Worm (Caenorhabditis elegans) whole organism, L3 larva: ENCODE data around the gene C13C4.8.

Experiments used
- R02D3.7 ChIP-seq: fragments of 150-350 bp; optimal IDR thresholded peaks from 2 replicates; lab custom pipeline; 2014; ENCODE audit warnings: missing biosample characterization, missing genetic modification characterization
- ZK546.5 ChIP-seq: sonication (generic microtip); optimal IDR thresholded peaks from 2 replicates; lab custom pipeline; 2017; ENCODE audit warnings: missing biosample characterization, missing genetic modification characterization
- ama-1 ChIP-seq: fragments of 150-350 bp; optimal IDR thresholded peaks from 2 replicates; lab custom pipeline; 2018
- ceh-16 ChIP-seq: sonication (generic microtip); optimal IDR thresholded peaks from 2 replicates; lab custom pipeline; 2017; ENCODE audit warnings: missing biosample characterization, missing genetic modification characterization
- ceh-28 ChIP-seq: fragments of 150-350 bp; optimal IDR thresholded peaks from 2 replicates; lab custom pipeline; 2014; ENCODE audit warnings: missing biosample characterization, missing genetic modification reagents, missing genetic modification characterization
- ceh-82 ChIP-seq: fragments of 150-350 bp; optimal IDR thresholded peaks from 2 replicates; lab custom pipeline; 2014; ENCODE audit warnings: missing biosample characterization, missing genetic modification characterization
- daf-12 ChIP-seq: fragments of 150-350 bp; optimal IDR thresholded peaks from 2 replicates; lab custom pipeline; 2014; ENCODE audit warnings: missing biosample characterization, missing genetic modification reagents, missing genetic modification characterization
- egl-5 ChIP-seq: fragments of 150-350 bp; optimal IDR thresholded peaks from 2 replicates; lab custom pipeline; 2017; ENCODE audit warnings: missing biosample characterization, missing genetic modification reagents, missing genetic modification characterization, inconsistent platforms
- elt-1 ChIP-seq: fragments of 150-350 bp; optimal IDR thresholded peaks from 2 replicates; lab custom pipeline; 2014; ENCODE audit warnings: missing biosample characterization, missing genetic modification characterization
- elt-2 ChIP-seq: sonication (generic microtip); optimal IDR thresholded peaks from 2 replicates; lab custom pipeline; 2016; ENCODE audit warnings: missing genetic modification reagents, mild to moderate bottlenecking, missing genetic modification characterization, missing compliant biosample characterization
- eor-1 ChIP-seq, 2 experiments: fragments of 150-350 bp; optimal IDR thresholded peaks; 2 replicates each; lab custom pipeline; 2014 to 2018; ENCODE audit warnings: missing biosample characterization in 2 of 2, missing genetic modification characterization in 2 of 2
- fkh-10 ChIP-seq: sonication (generic microtip); optimal IDR thresholded peaks from 2 replicates; lab custom pipeline; 2017; ENCODE audit warnings: missing biosample characterization, missing genetic modification reagents, missing genetic modification characterization
- fkh-2 ChIP-seq: fragments of 150-350 bp; optimal IDR thresholded peaks from 2 replicates; lab custom pipeline; 2014; ENCODE audit warnings: missing biosample characterization, missing genetic modification reagents, missing genetic modification characterization
- fos-1 ChIP-seq: fragments of 150-350 bp; optimal IDR thresholded peaks from 2 replicates; lab custom pipeline; 2014; ENCODE audit warnings: missing biosample characterization, missing genetic modification characterization
- hmg-11 ChIP-seq: sonication (generic microtip); optimal IDR thresholded peaks from 2 replicates; lab custom pipeline; 2016; ENCODE audit warnings: missing genetic modification characterization, missing compliant biosample characterization
- jun-1 ChIP-seq: fragments of 150-350 bp; optimal IDR thresholded peaks from 2 replicates; lab custom pipeline; 2014; ENCODE audit warnings: missing biosample characterization, missing genetic modification reagents, missing genetic modification characterization
- lin-15B ChIP-seq: fragments of 150-350 bp; optimal IDR thresholded peaks from 2 replicates; lab custom pipeline; 2014; ENCODE audit warnings: missing biosample characterization, missing genetic modification characterization
- lin-39 ChIP-seq: fragments of 150-350 bp; optimal IDR thresholded peaks from 2 replicates; lab custom pipeline; 2018; ENCODE audit warnings: missing biosample characterization, missing genetic modification reagents, missing genetic modification characterization
- lsy-12 ChIP-seq: sonication (generic microtip); optimal IDR thresholded peaks from 2 replicates; lab custom pipeline; 2016; ENCODE audit warnings: mild to moderate bottlenecking, missing genetic modification characterization, missing compliant biosample characterization
- nfya-1 ChIP-seq: sonication (generic microtip); optimal IDR thresholded peaks from 2 replicates; lab custom pipeline; 2017; ENCODE audit warnings: missing genetic modification characterization, mild to moderate bottlenecking, missing compliant biosample characterization, antibody characterized with exemption, moderate library complexity; ENCODE audit not compliant: insufficient read depth
- nhr-12 ChIP-seq: fragments of 150-350 bp; optimal IDR thresholded peaks from 2 replicates; lab custom pipeline; 2014; ENCODE audit warnings: missing biosample characterization, missing genetic modification characterization
- nhr-23 ChIP-seq: fragments of 150-350 bp; optimal IDR thresholded peaks from 2 replicates; lab custom pipeline; 2014; ENCODE audit warnings: missing biosample characterization, missing genetic modification reagents, missing genetic modification characterization
- nhr-237 ChIP-seq: fragments of 150-350 bp; optimal IDR thresholded peaks from 2 replicates; lab custom pipeline; 2014; ENCODE audit warnings: missing biosample characterization, missing genetic modification characterization
- nhr-28 ChIP-seq: fragments of 150-350 bp; optimal IDR thresholded peaks from 2 replicates; lab custom pipeline; 2014; ENCODE audit warnings: missing biosample characterization, missing genetic modification characterization
- nhr-43 ChIP-seq: sonication (generic microtip); optimal IDR thresholded peaks from 2 replicates; lab custom pipeline; 2016; ENCODE audit warnings: mild to moderate bottlenecking, missing genetic modification characterization, missing compliant biosample characterization; ENCODE audit not compliant: poor library complexity, severe bottlenecking
- nhr-67 ChIP-seq: fragments of 150-350 bp; optimal IDR thresholded peaks from 2 replicates; lab custom pipeline; 2014; ENCODE audit warnings: missing biosample characterization, missing genetic modification characterization
- nhr-76 ChIP-seq: fragments of 150-350 bp; sonication (generic microtip); optimal IDR thresholded peaks from 5 replicates; lab custom pipeline; 2014; ENCODE audit warnings: missing biosample characterization, missing genetic modification characterization
- nhr-77 ChIP-seq: fragments of 150-350 bp; optimal IDR thresholded peaks from 2 replicates; lab custom pipeline; 2014; ENCODE audit warnings: missing biosample characterization, missing genetic modification characterization
- pha-4 ChIP-seq: fragments of 150-350 bp; optimal IDR thresholded peaks from 2 replicates; lab custom pipeline; 2014; ENCODE audit warnings: missing biosample characterization, missing genetic modification reagents, missing genetic modification characterization
- pqm-1 ChIP-seq: fragments of 150-350 bp; optimal IDR thresholded peaks from 2 replicates; lab custom pipeline; 2017; ENCODE audit warnings: missing biosample characterization, missing genetic modification characterization, inconsistent platforms
- skn-1 ChIP-seq: fragments of 150-350 bp; optimal IDR thresholded peaks from 2 replicates; lab custom pipeline; 2014; ENCODE audit warnings: missing biosample characterization, missing genetic modification characterization
- snpc-4 ChIP-seq: fragments of 150-350 bp; optimal IDR thresholded peaks from 2 replicates; lab custom pipeline; 2014; ENCODE audit warnings: missing biosample characterization, missing genetic modification characterization
- unc-39 ChIP-seq: sonication (generic microtip); optimal IDR thresholded peaks from 4 replicates; lab custom pipeline; 2017; ENCODE audit warnings: missing biosample characterization, missing genetic modification characterization
- zag-1 ChIP-seq: fragments of 150-350 bp; optimal IDR thresholded peaks from 2 replicates; lab custom pipeline; 2014; ENCODE audit warnings: missing biosample characterization, missing genetic modification characterization
- ztf-11 ChIP-seq: fragments of 150-350 bp; optimal IDR thresholded peaks from 2 replicates; lab custom pipeline; 2014; ENCODE audit warnings: missing biosample characterization, missing genetic modification characterization
- ztf-4 ChIP-seq: fragments of 150-350 bp; optimal IDR thresholded peaks from 2 replicates; lab custom pipeline; 2014; ENCODE audit warnings: missing biosample characterization, missing genetic modification characterization

Gene C13C4.8

ce11 chrV:12095865-12096264 lies 21.9 kb upstream of the C13C4.8 start, which contains the start of gene nhr-207:
Gene nhr-207, plus strand, starts transcription at chrV:12096146.
- TF ChIP-seq eor-1 (tag; optimal IDR thresholded peaks at IDR 0.05; lab: Kevin White, UChicago) (no peak), pqm-1 (tag; lab: Kevin White, UChicago) (peak; percentile 89), nhr-28 (tag; lab: Kevin White, UChicago) (no peak), ztf-4 (tag; lab: Kevin White, UChicago) (no peak), fkh-2 (tag; lab: Kevin White, UChicago) (no peak), nhr-67 (tag; lab: Kevin White, UChicago) (no peak), lin-39 (no peak), nhr-76 (tag; lab: Kevin White, UChicago) (no peak), R02D3.7 (tag; lab: Kevin White, UChicago) (no peak), daf-12 (tag; lab: Kevin White, UChicago) (no peak), lin-15B (no peak), jun-1 (tag; lab: Kevin White, UChicago) (peak; percentile 8), ZK546.5 (tag; lab: Kevin White, UChicago) (no peak), pha-4 (tag; lab: Kevin White, UChicago) (peak; percentile 87), egl-5 (no peak), snpc-4 (no peak), nhr-43 (tag; lab: Kevin White, UChicago) (no peak), ztf-11 (tag; lab: Kevin White, UChicago) (no peak), fkh-10 (GFP tag; lab: Kevin White, UChicago) (no peak), zag-1 (tag; lab: Kevin White, UChicago) (no peak), ceh-82 (tag; lab: Kevin White, UChicago) (no peak), elt-2 (tag; lab: Kevin White, UChicago) (peak; percentile 26), fos-1 (no peak), lsy-12 (no peak), nhr-12 (tag; lab: Kevin White, UChicago) (no peak), nhr-23 (tag; lab: Kevin White, UChicago) (no peak)
- TF ChIP-seq, all 47 proteins: peak for 4

ce11 chrV:12098123-12098522 lies 19.7 kb upstream of the C13C4.8 start, which contains the start of gene nhr-209:
Gene nhr-209, plus strand, starts transcription at chrV:12098149.
- TF ChIP-seq nhr-23 (tag; lab: Kevin White, UChicago) (no peak), pha-4 (tag; lab: Kevin White, UChicago) (no peak)

- TF ChIP-seq nhr-77, result no peak
- TF ChIP-seq ceh-16 (tag; lab: Kevin White, UChicago), result no peak
- TF ChIP-seq skn-1 (tag; lab: Kevin White, UChicago), result no peak
- no peak for TF ChIP-seq fkh-2 (tag; lab: Kevin White, UChicago)
- peak; percentile 75 for TF ChIP-seq pha-4 (tag; lab: Kevin White, UChicago)
- no peak for TF ChIP-seq ama-1 (lab: Kevin White, UChicago)
- no peak for TF ChIP-seq nhr-237 (tag; lab: Kevin White, UChicago)
- no peak for TF ChIP-seq jun-1 (tag; lab: Kevin White, UChicago)
- TF ChIP-seq elt-1 (tag; lab: Kevin White, UChicago), result no peak
- peak; percentile 25 for TF ChIP-seq pqm-1 (tag; lab: Kevin White, UChicago)
- TF ChIP-seq hmg-11, result peak; percentile 25
- TF ChIP-seq egl-5, result no peak
- peak; percentile 23 for TF ChIP-seq elt-2 (tag; lab: Kevin White, UChicago)
- peak; percentile 32 for TF ChIP-seq snpc-4
- TF ChIP-seq nfya-1 (tag; lab: Kevin White, UChicago), result no peak
- peak; percentile 42 for TF ChIP-seq ceh-28 (tag; lab: Kevin White, UChicago)
Measured at ce11 chrV:12100794-12101343, 16.9 kb upstream of the C13C4.8 start, which contains the start of gene nhr-154. Gene nhr-154, plus strand, starts transcription at chrV:12101293.

- TF ChIP-seq pqm-1 (tag; lab: Kevin White, UChicago), result peak; percentile 34
- no peak for TF ChIP-seq eor-1 (tag; optimal IDR thresholded peaks at IDR 0.05; lab: Kevin White, UChicago)
- no peak for TF ChIP-seq lin-39
- TF ChIP-seq unc-39 (tag; lab: Kevin White, UChicago), result no peak
- peak; percentile 17 for TF ChIP-seq elt-2 (tag; lab: Kevin White, UChicago)
- TF ChIP-seq, all 47 proteins: peak for 2
Measured at ce11 chrV:12103920-12104319, 13.9 kb upstream of the C13C4.8 start, which contains the start of gene nhr-153. Gene nhr-153, plus strand, starts transcription at chrV:12104220.
